Worm (Caenorhabditis elegans) whole organism, L2 larva: ENCODE measurements around the gene C16B8.2.

Source experiments
- C34F6.9 ChIP-seq: fragments of 150-350 bp; optimal IDR thresholded peaks from 2 replicates; lab custom pipeline; 2014; ENCODE audit warnings: missing biosample characterization, missing genetic modification characterization
- F13H6.1 ChIP-seq: sonication (generic microtip); optimal IDR thresholded peaks from 2 replicates; lab custom pipeline; 2016; ENCODE audit warnings: missing genetic modification characterization, missing compliant biosample characterization
- Y55F3AM.14 ChIP-seq: fragments of 200-800 bp; sonication (Bioruptor generic); optimal IDR thresholded peaks from 2 replicates; lab custom pipeline; 2018; ENCODE audit warnings: mild to moderate bottlenecking, missing genetic modification characterization, missing compliant biosample characterization
- ZK546.5 ChIP-seq: sonication (generic microtip); optimal IDR thresholded peaks from 2 replicates; lab custom pipeline; 2017; ENCODE audit warnings: missing biosample characterization, missing genetic modification characterization
- aly-2 ChIP-seq: fragments of 150-350 bp; optimal IDR thresholded peaks from 2 replicates; lab custom pipeline; 2014; ENCODE audit warnings: missing biosample characterization, missing genetic modification characterization
- ama-1 ChIP-seq: fragments of 150-350 bp; optimal IDR thresholded peaks from 2 replicates; lab custom pipeline; 2018; ENCODE audit warnings: inconsistent platforms
- ceh-16 ChIP-seq: fragments of 150-350 bp; optimal IDR thresholded peaks from 2 replicates; lab custom pipeline; 2014; ENCODE audit warnings: missing biosample characterization, missing genetic modification characterization
- ceh-82 ChIP-seq: fragments of 150-350 bp; optimal IDR thresholded peaks from 2 replicates; lab custom pipeline; 2014; ENCODE audit warnings: missing biosample characterization, missing genetic modification characterization
- elt-3 ChIP-seq: sonication (generic microtip); optimal IDR thresholded peaks from 2 replicates; lab custom pipeline; 2017; ENCODE audit warnings: missing biosample characterization, missing genetic modification characterization
- gmeb-1 ChIP-seq: fragments of 150-350 bp; optimal IDR thresholded peaks from 2 replicates; lab custom pipeline; 2014; ENCODE audit warnings: missing biosample characterization, missing genetic modification characterization
- lin-11 ChIP-seq: fragments of 150-350 bp; sonication (generic microtip); optimal IDR thresholded peaks from 2 replicates; lab custom pipeline; 2014; ENCODE audit warnings: missing biosample characterization, missing genetic modification characterization, inconsistent platforms, mixed read lengths
- lin-13 ChIP-seq: fragments of 150-350 bp; optimal IDR thresholded peaks from 2 replicates; lab custom pipeline; 2014; ENCODE audit warnings: missing biosample characterization, missing genetic modification reagents, missing genetic modification characterization
- lin-39 ChIP-seq: fragments of 150-350 bp; optimal IDR thresholded peaks from 2 replicates; lab custom pipeline; 2014; ENCODE audit warnings: missing biosample characterization, missing genetic modification reagents, missing genetic modification characterization
- mab-5 ChIP-seq: fragments of 150-350 bp; optimal IDR thresholded peaks from 2 replicates; lab custom pipeline; 2014; ENCODE audit warnings: missing biosample characterization, missing genetic modification characterization
- mbf-1 ChIP-seq: sonication (generic microtip); optimal IDR thresholded peaks from 2 replicates; lab custom pipeline; 2017; ENCODE audit warnings: missing biosample characterization, missing genetic modification characterization
- nhr-129 ChIP-seq: fragments of 150-350 bp; optimal IDR thresholded peaks from 2 replicates; lab custom pipeline; 2014; ENCODE audit warnings: missing biosample characterization, missing genetic modification characterization
- nhr-21 ChIP-seq: fragments of 150-350 bp; optimal IDR thresholded peaks from 2 replicates; lab custom pipeline; 2014; ENCODE audit warnings: missing biosample characterization, missing genetic modification characterization
- nhr-25 ChIP-seq: fragments of 150-350 bp; sonication (generic microtip); optimal IDR thresholded peaks from 3 replicates; lab custom pipeline; 2014; ENCODE audit warnings: missing biosample characterization, missing genetic modification characterization
- nhr-6 ChIP-seq: fragments of 150-350 bp; optimal IDR thresholded peaks from 2 replicates; lab custom pipeline; 2014; ENCODE audit warnings: missing biosample characterization, missing genetic modification characterization
- peb-1 ChIP-seq: fragments of 150-350 bp; optimal IDR thresholded peaks from 2 replicates; lab custom pipeline; 2014; ENCODE audit warnings: missing biosample characterization, missing genetic modification characterization
- sem-4 ChIP-seq: fragments of 150-350 bp; optimal IDR thresholded peaks from 2 replicates; lab custom pipeline; 2014; ENCODE audit warnings: missing biosample characterization, missing genetic modification reagents, missing genetic modification characterization
- snpc-4 ChIP-seq: fragments of 150-350 bp; optimal IDR thresholded peaks from 2 replicates; lab custom pipeline; 2014; ENCODE audit warnings: missing biosample characterization, missing genetic modification characterization
- unc-39 ChIP-seq: fragments of 150-350 bp; optimal IDR thresholded peaks from 2 replicates; lab custom pipeline; 2014; ENCODE audit warnings: missing biosample characterization, missing genetic modification characterization
- unc-55 ChIP-seq: fragments of 150-350 bp; sonication (generic microtip); optimal IDR thresholded peaks from 3 replicates; lab custom pipeline; 2014; ENCODE audit warnings: missing biosample characterization, missing genetic modification reagents, missing genetic modification characterization
- zag-1 ChIP-seq: fragments of 150-350 bp; optimal IDR thresholded peaks from 2 replicates; lab custom pipeline; 2014; ENCODE audit warnings: missing biosample characterization, missing genetic modification characterization
- ztf-4 ChIP-seq: fragments of 150-350 bp; optimal IDR thresholded peaks from 2 replicates; lab custom pipeline; 2014; ENCODE audit warnings: missing biosample characterization, missing genetic modification characterization

The C16B8.2 gene

ce11 chrX:3918182-3918581 is 48.0 kb downstream of the C16B8.2 start:
- no peak for TF ChIP-seq gmeb-1 (tag; lab: Kevin White, UChicago)

ce11 chrX:3917013-3917412 is 49.2 kb downstream of the C16B8.2 start, which contains the start of gene T22B2.3:
TSS of gene T22B2.3 (plus strand) at chrX:3917313.
- TF ChIP-seq sem-4 (tag; lab: Kevin White, UChicago), result no peak
- no peak for TF ChIP-seq F13H6.1 (tag; lab: Kevin White, UChicago)
- no peak for TF ChIP-seq gmeb-1 (tag; lab: Kevin White, UChicago)
- no peak for TF ChIP-seq nhr-6 (tag; lab: Kevin White, UChicago)
- TF ChIP-seq Y55F3AM.14 (GFP tag; lab: Kevin White, UChicago), result no peak
- TF ChIP-seq lin-11 (tag; lab: Kevin White, UChicago), result no peak
- TF ChIP-seq, all 48 proteins: peak for 0

ce11 chrX:3915748-3916147 is 50.5 kb downstream of the C16B8.2 start, which contains the start of gene idpp-9:
TSS of gene idpp-9 (minus strand) at chrX:3915848.
- TF ChIP-seq ceh-82 (tag; lab: Kevin White, UChicago), result no peak
- no peak for TF ChIP-seq ztf-4 (tag; lab: Kevin White, UChicago)
- TF ChIP-seq ZK546.5 (tag; lab: Kevin White, UChicago), result no peak
- no peak for TF ChIP-seq C34F6.9
- TF ChIP-seq peb-1 (tag; lab: Kevin White, UChicago), result no peak
- no peak for TF ChIP-seq mab-5 (tag; lab: Kevin White, UChicago)
- TF ChIP-seq snpc-4, result no peak
- TF ChIP-seq unc-55, result no peak
- TF ChIP-seq zag-1 (tag; lab: Kevin White, UChicago), result no peak
- TF ChIP-seq ceh-16, result no peak
- no peak for TF ChIP-seq nhr-21 (tag; lab: Kevin White, UChicago)
- no peak for TF ChIP-seq mbf-1 (tag; lab: Kevin White, UChicago)
- TF ChIP-seq lin-13 (GFP tag; lab: Kevin White, UChicago), result no peak
- no peak for TF ChIP-seq unc-39 (tag; lab: Kevin White, UChicago)
- no peak for TF ChIP-seq sem-4 (tag; lab: Kevin White, UChicago)
- TF ChIP-seq elt-3, result no peak
- no peak for TF ChIP-seq lin-39 (tag; lab: Kevin White, UChicago)
- TF ChIP-seq ama-1 (lab: Kevin White, UChicago), result no peak
- TF ChIP-seq lin-11 (tag; lab: Kevin White, UChicago), result no peak
- TF ChIP-seq aly-2 (tag; lab: Kevin White, UChicago), result no peak

- TF ChIP-seq nhr-129 (tag; lab: Kevin White, UChicago) (peak; percentile 25), nhr-25 (tag; lab: Kevin White, UChicago) (no peak)
These were observed 52.0 kb downstream of the C16B8.2 start for ce11 chrX:3914273-3914672.
